Worm (Caenorhabditis elegans): ENCODE results near the gene ehn-3.
A peak's percentile ranks its signal among the peaks of the same experiment; 100 is the strongest.

- no peak for TF ChIP-seq scrt-1 (GFP tag; IDR thresholded peaks at IDR 0.05)
- no peak for TF ChIP-seq ama-1 (optimal IDR thresholded peaks at IDR 0.05)
- TF ChIP-seq hnd-1 (tag; optimal IDR thresholded peaks at IDR 0.05) = no peak
- TF ChIP-seq hmbx-1 (tag; optimal IDR thresholded peaks at IDR 0.05) = no peak
- TF ChIP-seq aly-1 (tag; optimal IDR thresholded peaks at IDR 0.05) = peak; percentile 33
- no peak for TF ChIP-seq flt-1 (GFP tag; IDR thresholded peaks at IDR 0.05)
- no peak for TF ChIP-seq hmg-4 (GFP tag; optimal IDR thresholded peaks at IDR 0.05)
- TF ChIP-seq F13C5.2 (tag; optimal IDR thresholded peaks at IDR 0.05) = no peak
Observed at ce11 chrIV:5368860-5369259, 50.2 kb downstream of the ehn-3 start.
